Fruit fly (Drosophila melanogaster): Measurements from ENCODE around the gene tal-1A.
A peak's percentile ranks its signal among the peaks of the same experiment; 100 is the strongest.

Gene tal-1A

dm6 chr3R:13793105-13793978 is 19.6 kb upstream of the tal-1A start (continued):
- TF ChIP-seq mld (GFP tag; IDR thresholded peaks at IDR 0.05; ENCODE audit: partially characterized antibody) = no peak
- TF ChIP-seq CG6689 (GFP tag; IDR thresholded peaks at IDR 0.05) = peak; percentile 43; the same call in 1 of the 2 replicates
- TF ChIP-seq CG3726 (GFP tag; IDR thresholded peaks at IDR 0.05) = no peak
- peak; percentile 41 for TF ChIP-seq grau (tag; optimal IDR thresholded peaks at IDR 0.05)
- TF ChIP-seq bsh (GFP tag; optimal IDR thresholded peaks at IDR 0.05) = peak in 1 of 2 experiments; percentile 86

dm6 chr3R:13793979-13794665 is 18.8 kb upstream of the tal-1A start:
- TF ChIP-seq CG33557 (GFP tag; optimal IDR thresholded peaks at IDR 0.05) (peak; percentile 44), Neu2 (GFP tag; optimal IDR thresholded peaks at IDR 0.05; ENCODE audit: borderline replicate concordance) (no peak), pzg (GFP tag; optimal IDR thresholded peaks at IDR 0.05) (no peak), slbo (GFP tag; IDR thresholded peaks at IDR 0.05) (peak; percentile 37; the same call in 1 of the 2 replicates), Sox100B (GFP tag; optimal IDR thresholded peaks at IDR 0.05) (peak; percentile 69), CG17802 (tag; optimal IDR thresholded peaks at IDR 0.05) (peak; percentile 38), Pdp1 (GFP tag; optimal IDR thresholded peaks at IDR 0.05) (peak in 1 of 2 experiments; percentile 24), CG8924 (tag; optimal IDR thresholded peaks at IDR 0.05) (peak; percentile 66), CG1024 (GFP tag; IDR thresholded peaks at IDR 0.05) (peak; percentile 58), H15 (GFP tag; IDR thresholded peaks at IDR 0.05) (peak; percentile 61; the same call in 2 of the 3 replicates), esg (GFP tag; conservative IDR thresholded peaks at IDR 0.05) (peak; percentile 64), vfl (GFP tag; optimal IDR thresholded peaks at IDR 0.05) (no peak), CG7556 (GFP tag; optimal IDR thresholded peaks at IDR 0.05) (peak; percentile 71), CG12155 (GFP tag; optimal IDR thresholded peaks at IDR 0.05) (peak; percentile 46), CG17829 (tag; optimal IDR thresholded peaks at IDR 0.05) (peak; percentile 71), nerfin-1 (tag; optimal IDR thresholded peaks at IDR 0.05) (peak; percentile 66), CG15269 (tag; optimal IDR thresholded peaks at IDR 0.05) (peak; percentile 62), CG18764 (GFP tag; optimal IDR thresholded peaks at IDR 0.05) (peak; percentile 33), TFAM (GFP tag; optimal IDR thresholded peaks at IDR 0.05) (peak; percentile 35), sc (optimal IDR thresholded peaks at IDR 0.05) (no peak), sc (GFP tag; optimal IDR thresholded peaks at IDR 0.05) (peak; percentile 78), exex (tag; optimal IDR thresholded peaks at IDR 0.05) (no peak), CG8281 (tag; optimal IDR thresholded peaks at IDR 0.05) (peak; percentile 14), Oli (tag; optimal IDR thresholded peaks at IDR 0.05) (peak; percentile 84), CG6254 (GFP tag; optimal IDR thresholded peaks at IDR 0.05) (peak; percentile 55), Jarid2 (GFP tag; optimal IDR thresholded peaks at IDR 0.05) (peak; percentile 40), CG32772 (GFP tag; IDR thresholded peaks at IDR 0.05) (peak; percentile 70), CG18262 (tag; optimal IDR thresholded peaks at IDR 0.05) (peak; percentile 82), CG6689 (GFP tag; IDR thresholded peaks at IDR 0.05) (peak; percentile 77), Antp (GFP tag; optimal IDR thresholded peaks at IDR 0.05) (peak; percentile 21), Hmr (GFP tag; optimal IDR thresholded peaks at IDR 0.05) (peak; percentile 28), so (GFP tag; IDR thresholded peaks at IDR 0.05) (peak; percentile 56; the same call in 1 of the 3 replicates), CG8478 (optimal IDR thresholded peaks at IDR 0.05) (no peak), CG7786 (GFP tag; optimal IDR thresholded peaks at IDR 0.05) (no peak), NK7.1 (GFP tag; optimal IDR thresholded peaks at IDR 0.05) (peak; percentile 10), ase (GFP tag; IDR thresholded peaks at IDR 0.05) (peak; percentile 57; the same call in 1 of the 3 replicates), Mad (GFP tag; optimal IDR thresholded peaks at IDR 0.05) (peak; percentile 26), Aef1 (GFP tag; IDR thresholded peaks at IDR 0.05) (no peak), CG15011 (GFP tag; optimal IDR thresholded peaks at IDR 0.05) (peak; percentile 11), CG8944 (GFP tag; optimal IDR thresholded peaks at IDR 0.05) (peak; percentile 18), E2f1 (GFP tag; IDR thresholded peaks at IDR 0.05) (peak; percentile 25; the same call in 1 of the 2 replicates)

Data from whole organism, embryonic.